Fruit fly (Drosophila melanogaster): Measurements from ENCODE around the gene ValRS-m.

ValRS-m gene

DNA sequence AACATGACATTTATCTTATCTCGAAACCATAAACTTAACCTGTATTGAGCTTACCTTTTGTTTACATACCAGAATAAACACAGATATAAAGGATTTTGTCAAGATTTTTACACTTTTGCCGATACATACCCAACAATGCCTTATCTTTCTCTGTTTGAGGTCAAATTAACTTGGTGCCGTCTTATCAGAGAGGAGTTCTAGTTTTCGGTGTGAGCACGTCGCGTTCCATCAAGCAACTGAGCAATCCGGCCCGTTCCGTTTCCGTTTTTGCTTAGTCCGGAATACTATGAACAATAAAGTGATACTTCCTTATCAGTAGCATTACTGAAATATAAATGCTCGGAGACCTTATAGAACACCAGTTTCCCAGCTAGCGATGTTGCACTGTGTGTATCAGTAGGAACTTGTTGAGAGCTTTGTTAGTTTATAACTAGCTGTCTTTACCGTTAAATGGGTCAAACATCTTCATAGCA is 21.3 kb upstream of the ValRS-m start, which contains the start of gene Galk (continued):
- peak; percentile 28; the same call in 1 of the 2 replicates for TF ChIP-seq danr (GFP tag; IDR thresholded peaks at IDR 0.05)
- TF ChIP-seq CkIIα-i1 (GFP tag; IDR thresholded peaks at IDR 0.05): no peak
- peak; percentile 7 for TF ChIP-seq CG6683 (GFP tag; optimal IDR thresholded peaks at IDR 0.05)
- TF ChIP-seq CG6272 (GFP tag; IDR thresholded peaks at IDR 0.05): 0 out of 2 replicates have a peak, but pooled peaks have one; percentile 21
- TF ChIP-seq pan (optimal IDR thresholded peaks at IDR 0.05): no peak
- TF ChIP-seq pan (GFP tag; optimal IDR thresholded peaks at IDR 0.05 in 1 of 2, IDR thresholded peaks at IDR 0.05 in 1 of 2): peak in 1 of 2 experiments; percentile 81
- peak; percentile 66; the same call in 2 of the 3 replicates for TF ChIP-seq tgo (GFP tag; IDR thresholded peaks at IDR 0.05)
- TF ChIP-seq sc (optimal IDR thresholded peaks at IDR 0.05): no peak
- TF ChIP-seq sc (GFP tag; optimal IDR thresholded peaks at IDR 0.05): peak; percentile 2
- TF ChIP-seq sd (tag; optimal IDR thresholded peaks at IDR 0.05): peak; percentile 77
- TF ChIP-seq Ada2b (GFP tag; IDR thresholded peaks at IDR 0.05): peak; percentile 67
- TF ChIP-seq CG3163 (GFP tag; optimal IDR thresholded peaks at IDR 0.05): peak; percentile 5
- peak; percentile 75; the same call in 2 of the 3 replicates for TF ChIP-seq Dbx (GFP tag; IDR thresholded peaks at IDR 0.05)
- no peak for TF ChIP-seq CG15073 (GFP tag; optimal IDR thresholded peaks at IDR 0.05)
- no peak for TF ChIP-seq Ets65A (GFP tag)
- 0 out of 2 replicates have a peak, but pooled peaks have one; percentile 10 for TF ChIP-seq seq (GFP tag; IDR thresholded peaks at IDR 0.05)
- peak; percentile 68 for TF ChIP-seq wdn (GFP tag; IDR thresholded peaks at IDR 0.05)
- peak; percentile 56 for TF ChIP-seq Jarid2 (GFP tag; optimal IDR thresholded peaks at IDR 0.05)
- no peak for TF ChIP-seq abd-A (tag; optimal IDR thresholded peaks at IDR 0.05)
- peak; percentile 33 for TF ChIP-seq CG7987 (GFP tag; optimal IDR thresholded peaks at IDR 0.05)
- 0 out of 2 replicates have a peak, but pooled peaks have one; percentile 8 for TF ChIP-seq sim (GFP tag; IDR thresholded peaks at IDR 0.05)
- no peak for TF ChIP-seq Mad (GFP tag; optimal IDR thresholded peaks at IDR 0.05)
- TF ChIP-seq aop (GFP tag; IDR thresholded peaks at IDR 0.05): peak; percentile 74; the same call in 1 of the 2 replicates
- peak; percentile 41 for TF ChIP-seq fu2 (GFP tag; optimal IDR thresholded peaks at IDR 0.05)
- TF ChIP-seq pita (GFP tag; optimal IDR thresholded peaks at IDR 0.05): no peak
- TF ChIP-seq CG31365 (tag; optimal IDR thresholded peaks at IDR 0.05): peak; percentile 26
- peak; percentile 54 for TF ChIP-seq Hand (GFP tag; optimal IDR thresholded peaks at IDR 0.05)
- peak; percentile 81 for TF ChIP-seq exex (tag; optimal IDR thresholded peaks at IDR 0.05)
- TF ChIP-seq CG8924 (tag; optimal IDR thresholded peaks at IDR 0.05): peak; percentile 42
- no peak for TF ChIP-seq Oli (tag; optimal IDR thresholded peaks at IDR 0.05)
- no peak for TF ChIP-seq cg (GFP tag; optimal IDR thresholded peaks at IDR 0.05)
- peak; percentile 11 for TF ChIP-seq Hey (tag; optimal IDR thresholded peaks at IDR 0.05)
- TF ChIP-seq CG9437 (GFP tag; optimal IDR thresholded peaks at IDR 0.05): peak; percentile 40
- TF ChIP-seq CG1832 (GFP tag; optimal IDR thresholded peaks at IDR 0.05): no peak
- peak; percentile 88 for TF ChIP-seq CG12769 (tag; optimal IDR thresholded peaks at IDR 0.05)
- 0 out of 2 replicates have a peak, but pooled peaks have one; percentile 30 for TF ChIP-seq dati (GFP tag; IDR thresholded peaks at IDR 0.05)
- no peak for TF ChIP-seq lov (optimal IDR thresholded peaks at IDR 0.05)
- TF ChIP-seq lov (GFP tag; IDR thresholded peaks at IDR 0.05): 0 out of 3 replicates have a peak, but pooled peaks have one; percentile 57
- TF ChIP-seq unpg (GFP tag; optimal IDR thresholded peaks at IDR 0.05): peak; percentile 48
- TF ChIP-seq tx (GFP tag; optimal IDR thresholded peaks at IDR 0.05): peak; percentile 55
- TF ChIP-seq row (GFP tag; IDR thresholded peaks at IDR 0.05): peak; percentile 92
- peak; percentile 16 for TF ChIP-seq CG3838 (GFP tag; optimal IDR thresholded peaks at IDR 0.05)
- peak; percentile 48 for TF ChIP-seq CG12299 (tag; optimal IDR thresholded peaks at IDR 0.05)
- peak; percentile 58 for TF ChIP-seq bigmax (GFP tag; optimal IDR thresholded peaks at IDR 0.05)
- TF ChIP-seq kni (GFP tag; optimal IDR thresholded peaks at IDR 0.05): peak; percentile 75

Data from whole organism, embryonic.